3 fruit fly cellular contexts compared by ENCODE assay signal in genomic region chr3L:8303912-8304311, dm6.
A peak's percentile ranks its signal among the peaks of the same experiment; 100 is the strongest.
TF ChIP-seq lines count a peak whose summit lies in the region.

CG7194 (minus strand) TSS chr3L:8304059.
Sbp2 (plus strand) TSS chr3L:8304157.

TF ChIP-seq in whole organism, adult, 20 proteins besides CTCF, POLR2A, EP300 and RAD21 (continued from another document):
- no peak for TF ChIP-seq CG1620 (GFP tag; optimal IDR thresholded peaks at IDR 0.05; lab: Kevin White, UChicago)

TF ChIP-seq in whole organism, embryonic, 481 proteins besides CTCF, POLR2A, EP300 and RAD21 (continued from another document and continues in another):
- TF ChIP-seq MBD-R2 (GFP tag; IDR thresholded peaks at IDR 0.05; lab: Robert Waterston, UW), result peak; percentile 49
- TF ChIP-seq CG4360 (GFP tag; IDR thresholded peaks at IDR 0.05; lab: Robert Waterston, UW), result peak; percentile 39
- TF ChIP-seq H2.0 (GFP tag; IDR thresholded peaks at IDR 0.05; lab: Robert Waterston, UW), result no peak
- TF ChIP-seq CG3838 (GFP tag; optimal IDR thresholded peaks at IDR 0.05; lab: Kevin White, UChicago), result no peak
- no peak for TF ChIP-seq salm (tag; optimal IDR thresholded peaks at IDR 0.05; lab: Kevin White, UChicago)
- no peak for TF ChIP-seq Elba2 (GFP tag; optimal IDR thresholded peaks at IDR 0.05; lab: Kevin White, UChicago)
- no peak for TF ChIP-seq sug (tag; optimal IDR thresholded peaks at IDR 0.05; lab: Kevin White, UChicago)
- TF ChIP-seq zfh2 (GFP tag; optimal IDR thresholded peaks at IDR 0.05; lab: Kevin White, UChicago), result peak; percentile 23
- no peak for TF ChIP-seq CG9609 (GFP tag; optimal IDR thresholded peaks at IDR 0.05; lab: Kevin White, UChicago)
- TF ChIP-seq CG2116 (GFP tag; optimal IDR thresholded peaks at IDR 0.05; lab: Kevin White, UChicago), result peak; percentile 17
- TF ChIP-seq CG11456 (GFP tag; IDR thresholded peaks at IDR 0.05; lab: Robert Waterston, UW), result no peak
- TF ChIP-seq ash1 (GFP tag; optimal IDR thresholded peaks at IDR 0.05; lab: Kevin White, UChicago), result no peak
- TF ChIP-seq Antp (GFP tag; optimal IDR thresholded peaks at IDR 0.05; lab: Kevin White, UChicago), result no peak
- TF ChIP-seq CG34224 (GFP tag; IDR thresholded peaks at IDR 0.05; lab: Robert Waterston, UW; ENCODE audit: partially characterized antibody), result 0 out of 3 replicates have a peak, but pooled peaks have one; percentile 29
- TF ChIP-seq grau (tag; optimal IDR thresholded peaks at IDR 0.05; lab: Kevin White, UChicago), result no peak
- TF ChIP-seq psq (GFP tag; optimal IDR thresholded peaks at IDR 0.05; lab: Kevin White, UChicago), result no peak
- no peak for TF ChIP-seq CG4820 (GFP tag; optimal IDR thresholded peaks at IDR 0.05; lab: Kevin White, UChicago)
- TF ChIP-seq Pdp1 (GFP tag; optimal IDR thresholded peaks at IDR 0.05; lab: Kevin White, UChicago), result no peak
- peak; percentile 32 for TF ChIP-seq BEAF-32 (GFP tag; optimal IDR thresholded peaks at IDR 0.05; lab: Kevin White, UChicago)
- peak; percentile 38 for TF ChIP-seq Med (GFP tag; lab: Kevin White, UChicago)
- peak; percentile 28 for TF ChIP-seq pzg (GFP tag; optimal IDR thresholded peaks at IDR 0.05; lab: Kevin White, UChicago)
- TF ChIP-seq CG9215 (GFP tag; IDR thresholded peaks at IDR 0.05; lab: Robert Waterston, UW), result no peak
- no peak for TF ChIP-seq bcd (GFP tag; optimal IDR thresholded peaks at IDR 0.05; lab: Kevin White, UChicago)
- 0 out of 2 replicates have a peak, but pooled peaks have one; percentile 12 for TF ChIP-seq slbo (GFP tag; IDR thresholded peaks at IDR 0.05; lab: Robert Waterston, UW)
- TF ChIP-seq Dll (GFP tag; IDR thresholded peaks at IDR 0.05; lab: Robert Waterston, UW; ENCODE audit: partially characterized antibody), result peak; percentile 37; the same call in 1 of the 4 replicates
- TF ChIP-seq Hsf (GFP tag; optimal IDR thresholded peaks at IDR 0.05; lab: Kevin White, UChicago), result no peak
- TF ChIP-seq Sry-δ (GFP tag; optimal IDR thresholded peaks at IDR 0.05; lab: Kevin White, UChicago), result peak; percentile 64
- peak; percentile 47 for TF ChIP-seq MESR4 (GFP tag; optimal IDR thresholded peaks at IDR 0.05; lab: Kevin White, UChicago)
- TF ChIP-seq peb (GFP tag; IDR thresholded peaks at IDR 0.05; lab: Robert Waterston, UW), result no peak
- peak; percentile 18 for TF ChIP-seq CG2120 (GFP tag; optimal IDR thresholded peaks at IDR 0.05; lab: Kevin White, UChicago)
- TF ChIP-seq dysf (GFP tag; IDR thresholded peaks at IDR 0.05; lab: Robert Waterston, UW), result no peak
- TF ChIP-seq CG4617 (GFP tag; optimal IDR thresholded peaks at IDR 0.05; lab: Kevin White, UChicago; ENCODE audit: borderline replicate concordance), result peak; percentile 20
- peak; percentile 74 for TF ChIP-seq CG10267 (tag; optimal IDR thresholded peaks at IDR 0.05; lab: Kevin White, UChicago)
- TF ChIP-seq trh (GFP tag; optimal IDR thresholded peaks at IDR 0.05; lab: Kevin White, UChicago), result no peak
- no peak for TF ChIP-seq lbe (GFP tag; optimal IDR thresholded peaks at IDR 0.05; lab: Kevin White, UChicago)
- TF ChIP-seq lola (GFP tag; optimal IDR thresholded peaks at IDR 0.05; lab: Kevin White, UChicago), result no peak
- no peak for TF ChIP-seq CG1602 (GFP tag; optimal IDR thresholded peaks at IDR 0.05; lab: Kevin White, UChicago)
- peak; percentile 69 for TF ChIP-seq E2f2 (GFP tag; IDR thresholded peaks at IDR 0.05; lab: Robert Waterston, UW)
- TF ChIP-seq CG30020 (tag; optimal IDR thresholded peaks at IDR 0.05; lab: Kevin White, UChicago), result no peak
- no peak for TF ChIP-seq CG7745 (tag; optimal IDR thresholded peaks at IDR 0.05; lab: Kevin White, UChicago)
- peak; percentile 10; the same call in 1 of the 2 replicates for TF ChIP-seq Scr (GFP tag; IDR thresholded peaks at IDR 0.05; lab: Robert Waterston, UW; ENCODE audit: partially characterized antibody)
- peak; percentile 53 for TF ChIP-seq Dp (GFP tag; optimal IDR thresholded peaks at IDR 0.05; lab: Kevin White, UChicago)
- no peak for TF ChIP-seq tx (GFP tag; optimal IDR thresholded peaks at IDR 0.05; lab: Kevin White, UChicago)
- no peak for TF ChIP-seq chinmo (GFP tag; IDR thresholded peaks at IDR 0.05; lab: Robert Waterston, UW; ENCODE audit: partially characterized antibody)
- no peak for TF ChIP-seq CG33213 (GFP tag; optimal IDR thresholded peaks at IDR 0.05; lab: Kevin White, UChicago)
- no peak for TF ChIP-seq Xbp1 (GFP tag; optimal IDR thresholded peaks at IDR 0.05; lab: Kevin White, UChicago)
- TF ChIP-seq CG10366 (GFP tag; IDR thresholded peaks at IDR 0.05; lab: Robert Waterston, UW), result no peak
- no peak for TF ChIP-seq CG12104 (GFP tag; optimal IDR thresholded peaks at IDR 0.05; lab: Kevin White, UChicago)
- TF ChIP-seq nom (GFP tag; optimal IDR thresholded peaks at IDR 0.05; lab: Kevin White, UChicago), result peak; percentile 1
- no peak for TF ChIP-seq lov (optimal IDR thresholded peaks at IDR 0.05; lab: Kevin White, UChicago)
- no peak for TF ChIP-seq lov (GFP tag; IDR thresholded peaks at IDR 0.05; lab: Robert Waterston, UW)
- 0 out of 2 replicates have a peak, but pooled peaks have one; percentile 17 for TF ChIP-seq CG13287 (GFP tag; IDR thresholded peaks at IDR 0.05; lab: Robert Waterston, UW; ENCODE audit: partially characterized antibody)
- TF ChIP-seq row (GFP tag; IDR thresholded peaks at IDR 0.05; lab: Robert Waterston, UW), result peak; percentile 23; the same call in 1 of the 3 replicates
- TF ChIP-seq bigmax (GFP tag; optimal IDR thresholded peaks at IDR 0.05; lab: Kevin White, UChicago), result no peak
- TF ChIP-seq Atf-2 (GFP tag; optimal IDR thresholded peaks at IDR 0.05; lab: Kevin White, UChicago), result no peak
- TF ChIP-seq zen2 (GFP tag; IDR thresholded peaks at IDR 0.05; lab: Robert Waterston, UW; ENCODE audit: partially characterized antibody), result no peak
- TF ChIP-seq ttk (GFP tag; IDR thresholded peaks at IDR 0.05; lab: Robert Waterston, UW), result no peak
- no peak for TF ChIP-seq CG1603 (tag; optimal IDR thresholded peaks at IDR 0.05; lab: Kevin White, UChicago)
- TF ChIP-seq E2f1 (GFP tag; IDR thresholded peaks at IDR 0.05; lab: Robert Waterston, UW), result no peak
- TF ChIP-seq luna (GFP tag; optimal IDR thresholded peaks at IDR 0.05; lab: Kevin White, UChicago), result no peak
- TF ChIP-seq bsh (GFP tag; optimal IDR thresholded peaks at IDR 0.05; lab: Kevin White, UChicago), result no peak
- no peak for TF ChIP-seq eyg (GFP tag; optimal IDR thresholded peaks at IDR 0.05; lab: Kevin White, UChicago)
- no peak for TF ChIP-seq odd (GFP tag; optimal IDR thresholded peaks at IDR 0.05; lab: Kevin White, UChicago)
- TF ChIP-seq C15 (GFP tag; IDR thresholded peaks at IDR 0.05; lab: Robert Waterston, UW), result no peak
- no peak for TF ChIP-seq danr (GFP tag; IDR thresholded peaks at IDR 0.05; lab: Robert Waterston, UW)
- TF ChIP-seq kay (GFP tag; optimal IDR thresholded peaks at IDR 0.05; lab: Kevin White, UChicago), result no peak

TF ChIP-seq in whole organism, prepupa, 60 proteins besides CTCF, POLR2A, EP300 and RAD21 (continued from another document):
- no peak for TF ChIP-seq CG6808 (GFP tag; optimal IDR thresholded peaks at IDR 0.05; lab: Kevin White, UChicago)
- TF ChIP-seq CG6854 (GFP tag; optimal IDR thresholded peaks at IDR 0.05; lab: Kevin White, UChicago), result peak; percentile 9
- TF ChIP-seq esn (GFP tag; optimal IDR thresholded peaks at IDR 0.05; lab: Kevin White, UChicago), result peak; percentile 37
- no peak for TF ChIP-seq Lpt (GFP tag; optimal IDR thresholded peaks at IDR 0.05; lab: Kevin White, UChicago)
- peak; percentile 49 for TF ChIP-seq Eip78C (GFP tag; lab: Kevin White, UChicago)
- TF ChIP-seq CG10669 (GFP tag; optimal IDR thresholded peaks at IDR 0.05; lab: Kevin White, UChicago), result no peak
- no peak for TF ChIP-seq CG3919 (GFP tag; optimal IDR thresholded peaks at IDR 0.05; lab: Kevin White, UChicago)
- TF ChIP-seq Smox (GFP tag; optimal IDR thresholded peaks at IDR 0.05; lab: Kevin White, UChicago), result no peak
- no peak for TF ChIP-seq CG8119 (GFP tag; IDR thresholded peaks at IDR 0.05; lab: Robert Waterston, UW)
- no peak for TF ChIP-seq pdm3 (GFP tag; optimal IDR thresholded peaks at IDR 0.05; lab: Kevin White, UChicago)
- peak in 1 of 2 experiments; percentile 43 for TF ChIP-seq ss (GFP tag; optimal IDR thresholded peaks at IDR 0.05; lab: Kevin White, UChicago)
- TF ChIP-seq fkh (GFP tag; optimal IDR thresholded peaks at IDR 0.05; lab: Kevin White, UChicago), result no peak
- no peak for TF ChIP-seq CG15336 (GFP tag; IDR thresholded peaks at IDR 0.05; lab: Robert Waterston, UW)
